Fruit fly (Drosophila melanogaster) whole organism, embryonic: ENCODE measurements around the gene CG1628.

Experiments used
- Aef1 ChIP-seq: fragments of 200-800 bp; sonication (Bioruptor generic); IDR thresholded peaks from 3 replicates; pipeline ENCODE4 v1.3.6; 2022; ENCODE audit warnings: missing biosample characterization, missing genetic modification characterization
- Antp ChIP-seq: fragments of 200-800 bp; sonication (Bioruptor generic); optimal IDR thresholded peaks from 3 replicates; lab custom pipeline; 2016; ENCODE audit warnings: missing biosample characterization, missing genetic modification characterization
- CG10654 ChIP-seq: fragments of 200-800 bp; sonication (Bioruptor generic); optimal IDR thresholded peaks from 2 replicates; lab custom pipeline; 2016; ENCODE audit warnings: missing biosample characterization, missing genetic modification characterization
- CG12155 ChIP-seq: fragments of 200-800 bp; sonication (Bioruptor generic); optimal IDR thresholded peaks from 3 replicates; lab custom pipeline; 2016; ENCODE audit warnings: missing biosample characterization, missing genetic modification characterization
- CG12299 ChIP-seq: fragments of 200-800 bp; sonication (Bioruptor generic); optimal IDR thresholded peaks from 2 replicates; lab custom pipeline; 2018; ENCODE audit warnings: missing biosample characterization, mild to moderate bottlenecking, missing genetic modification characterization
- CG13424 ChIP-seq: fragments of 200-800 bp; sonication (Bioruptor generic); optimal IDR thresholded peaks from 2 replicates; lab custom pipeline; 2019; ENCODE audit warnings: missing biosample characterization, mild to moderate bottlenecking, missing genetic modification characterization, moderate library complexity
- CG1603 ChIP-seq: fragments of 200-800 bp; sonication (Bioruptor generic); optimal IDR thresholded peaks from 2 replicates; lab custom pipeline; 2019; ENCODE audit warnings: missing biosample characterization, mild to moderate bottlenecking, missing genetic modification characterization, moderate library complexity
- CG17328 ChIP-seq: fragments of 200-800 bp; sonication (Bioruptor generic); IDR thresholded peaks from 2 replicates; pipeline ENCODE4 v1.3.6; 2022; ENCODE audit warnings: missing biosample characterization, missing genetic modification characterization
- CG17361 ChIP-seq: fragments of 200-800 bp; sonication (Bioruptor generic); IDR thresholded peaks from 3 replicates; pipeline ENCODE4 v1.3.6; 2022; ENCODE audit warnings: missing biosample characterization, missing genetic modification characterization
- CG1832 ChIP-seq: fragments of 200-800 bp; sonication (Bioruptor generic); optimal IDR thresholded peaks from 2 replicates; lab custom pipeline; 2017; ENCODE audit warnings: missing biosample characterization, mild to moderate bottlenecking, missing genetic modification characterization, inconsistent platforms
- CG18599 ChIP-seq: fragments of 200-800 bp; sonication (Bioruptor generic); optimal IDR thresholded peaks from 3 replicates; lab custom pipeline; 2017; ENCODE audit warnings: missing biosample characterization, missing genetic modification characterization, mild to moderate bottlenecking, moderate library complexity, missing genetic modification reagents
- CG2712 ChIP-seq: fragments of 200-800 bp; optimal IDR thresholded peaks from 3 replicates; lab custom pipeline; 2019; ENCODE audit warnings: missing biosample characterization, mild to moderate bottlenecking, missing genetic modification characterization, moderate library complexity
- CG30431 ChIP-seq: fragments of 200-800 bp; sonication (Bioruptor generic); optimal IDR thresholded peaks from 2 replicates; lab custom pipeline; 2017; ENCODE audit warnings: missing biosample characterization, missing genetic modification characterization
- CG3065 ChIP-seq: fragments of 200-800 bp; sonication (Bioruptor generic); optimal IDR thresholded peaks from 2 replicates; lab custom pipeline; 2016; ENCODE audit warnings: missing biosample characterization, missing genetic modification characterization
- CG5180 ChIP-seq: fragments of 200-800 bp; sonication (Bioruptor generic); optimal IDR thresholded peaks from 3 replicates; lab custom pipeline; 2017; ENCODE audit warnings: missing biosample characterization, missing genetic modification characterization, mild to moderate bottlenecking, moderate library complexity, missing genetic modification reagents
- CG6272 ChIP-seq: fragments of 200-800 bp; sonication (Bioruptor generic); IDR thresholded peaks from 2 replicates; pipeline ENCODE4 v1.3.6; 2022; ENCODE audit warnings: missing biosample characterization, missing genetic modification characterization
- CG7556 ChIP-seq: fragments of 200-800 bp; sonication (Bioruptor generic); optimal IDR thresholded peaks from 2 replicates; lab custom pipeline; 2017; ENCODE audit warnings: missing biosample characterization, mild to moderate bottlenecking, missing genetic modification characterization
- CG7839 ChIP-seq: fragments of 200-800 bp; sonication (Bioruptor generic); optimal IDR thresholded peaks from 3 replicates; lab custom pipeline; 2018; ENCODE audit warnings: missing biosample characterization, mild to moderate bottlenecking, missing genetic modification characterization, moderate library complexity
- D19A ChIP-seq: fragments of 200-800 bp; optimal IDR thresholded peaks from 3 replicates; lab custom pipeline; 2019; ENCODE audit warnings: missing biosample characterization, mild to moderate bottlenecking, missing genetic modification characterization, moderate library complexity
- Dll ChIP-seq: fragments of 200-800 bp; sonication (Bioruptor generic); IDR thresholded peaks from 4 replicates; pipeline ENCODE4 v1.3.6; 2022; ENCODE audit warnings: missing biosample characterization, missing genetic modification characterization; ENCODE audit not compliant: partially characterized antibody
- Dref ChIP-seq: fragments of 200-800 bp; sonication (Bioruptor generic); IDR thresholded peaks from 2 replicates; pipeline ENCODE4 v1.3.6; 2022; ENCODE audit warnings: missing biosample characterization, missing genetic modification characterization
- Lim3 ChIP-seq: fragments of 200-800 bp; sonication (Bioruptor generic); IDR thresholded peaks from 2 replicates; pipeline ENCODE4 v1.3.6; 2022; ENCODE audit warnings: missing biosample characterization, missing genetic modification characterization
- Meics ChIP-seq: fragments of 200-800 bp; sonication (Bioruptor generic); optimal IDR thresholded peaks from 2 replicates; lab custom pipeline; 2017; ENCODE audit warnings: missing biosample characterization, mild to moderate bottlenecking, missing genetic modification characterization
- NFAT ChIP-seq: fragments of 200-800 bp; sonication (Bioruptor generic); IDR thresholded peaks from 2 replicates; pipeline ENCODE4 v1.3.6; 2022; ENCODE audit warnings: missing biosample characterization, missing genetic modification characterization
- Scr ChIP-seq: fragments of 200-800 bp; sonication (Bioruptor generic); IDR thresholded peaks from 2 replicates; pipeline ENCODE4 v1.3.6; 2022; ENCODE audit warnings: missing biosample characterization, missing genetic modification characterization; ENCODE audit not compliant: partially characterized antibody
- Xbp1 ChIP-seq: fragments of 200-800 bp; sonication (Bioruptor generic); optimal IDR thresholded peaks from 3 replicates; lab custom pipeline; 2016; ENCODE audit warnings: missing biosample characterization, mild to moderate bottlenecking, missing genetic modification characterization
- ab ChIP-seq: fragments of 200-800 bp; sonication (Bioruptor generic); optimal IDR thresholded peaks from 2 replicates; lab custom pipeline; 2016; ENCODE audit warnings: missing biosample characterization, missing genetic modification characterization
- ap ChIP-seq: fragments of 200-800 bp; sonication (Bioruptor generic); IDR thresholded peaks from 2 replicates; pipeline ENCODE4 v1.3.6; 2022; ENCODE audit warnings: missing biosample characterization, missing genetic modification characterization
- ara ChIP-seq: fragments of 200-800 bp; sonication (Bioruptor generic); IDR thresholded peaks from 2 replicates; pipeline ENCODE4 v1.3.6; 2022; ENCODE audit warnings: missing biosample characterization, missing genetic modification characterization
- az2 ChIP-seq: fragments of 200-800 bp; sonication (Bioruptor generic); optimal IDR thresholded peaks from 3 replicates; lab custom pipeline; 2016; ENCODE audit warnings: missing biosample characterization, missing genetic modification characterization
- disco-r ChIP-seq: fragments of 200-800 bp; sonication (Bioruptor generic); optimal IDR thresholded peaks from 2 replicates; lab custom pipeline; 2016; ENCODE audit warnings: missing biosample characterization, missing genetic modification characterization
- dmrt99B ChIP-seq: fragments of 200-800 bp; sonication (Bioruptor generic); optimal IDR thresholded peaks from 2 replicates; lab custom pipeline; 2018; ENCODE audit warnings: missing biosample characterization, mild to moderate bottlenecking, missing genetic modification characterization, moderate library complexity
- ewg ChIP-seq: fragments of 200-800 bp; sonication (Bioruptor generic); optimal IDR thresholded peaks from 3 replicates; lab custom pipeline; 2017; ENCODE audit warnings: mild to moderate bottlenecking, missing biosample characterization, missing genetic modification reagents, missing genetic modification characterization
- ham ChIP-seq: fragments of 200-800 bp; sonication (Bioruptor generic); IDR thresholded peaks from 2 replicates; pipeline ENCODE4 v1.3.6; 2022; ENCODE audit warnings: missing biosample characterization, missing genetic modification characterization
- klu ChIP-seq: fragments of 200-800 bp; sonication (Bioruptor generic); IDR thresholded peaks from 2 replicates; pipeline ENCODE4 v1.3.6; 2022; ENCODE audit warnings: missing biosample characterization, missing genetic modification characterization
- lilli ChIP-seq: fragments of 200-800 bp; sonication (Bioruptor generic); optimal IDR thresholded peaks from 3 replicates; lab custom pipeline; 2016; ENCODE audit warnings: missing biosample characterization, missing genetic modification characterization
- lov ChIP-seq, 2 experiments: fragments of 200-800 bp in 1 of 2; fragments of >200 bp in 1 of 2; sonication (Bioruptor generic) in 1 of 2; IDR thresholded peaks in 1 of 2; optimal IDR thresholded peaks in 1 of 2; 2 replicates in 1 of 2; 3 replicates in 1 of 2; pipeline versions ENCODE4 v1.3.6 to Lab custom; 2017 to 2022; ENCODE audit warnings: missing biosample characterization in 1 of 2, missing genetic modification characterization in 1 of 2
- nom ChIP-seq: fragments of 200-800 bp; sonication (Bioruptor generic); optimal IDR thresholded peaks from 2 replicates; lab custom pipeline; 2017; ENCODE audit warnings: missing biosample characterization, missing genetic modification characterization, mild to moderate bottlenecking, moderate library complexity, missing genetic modification reagents
- oc ChIP-seq: fragments of 200-800 bp; sonication (Bioruptor generic); optimal IDR thresholded peaks from 2 replicates; lab custom pipeline; 2018; ENCODE audit warnings: missing biosample characterization, mild to moderate bottlenecking, missing genetic modification characterization, moderate library complexity
- odd ChIP-seq: fragments of 200-800 bp; sonication (Bioruptor generic); optimal IDR thresholded peaks from 2 replicates; lab custom pipeline; 2017; ENCODE audit warnings: missing biosample characterization, mild to moderate bottlenecking, missing genetic modification characterization
- pan ChIP-seq, 4 experiments: fragments of >200 bp in 3 of 4; fragments of 200-800 bp in 1 of 4; sonication (Bioruptor generic) in 1 of 4; optimal IDR thresholded peaks in 3 of 4; IDR thresholded peaks in 1 of 4; 2 replicates each; pipeline versions ENCODE4 v1.3.6 to Lab custom; 2017 to 2022; ENCODE audit warnings: missing biosample characterization in 2 of 4, missing genetic modification characterization in 2 of 4, mixed read lengths in 1 of 4
- pfk ChIP-seq: fragments of 200-800 bp; sonication (Bioruptor generic); optimal IDR thresholded peaks from 2 replicates; lab custom pipeline; 2018; ENCODE audit warnings: missing biosample characterization, mild to moderate bottlenecking, missing genetic modification characterization, moderate library complexity
- sens-2 ChIP-seq: fragments of 200-800 bp; sonication (Bioruptor generic); IDR thresholded peaks from 2 replicates; pipeline ENCODE4 v1.3.6; 2022; ENCODE audit warnings: missing biosample characterization, missing genetic modification characterization
- slp2 ChIP-seq: fragments of 200-800 bp; sonication (Bioruptor generic); optimal IDR thresholded peaks from 2 replicates; lab custom pipeline; 2016; ENCODE audit warnings: missing biosample characterization, missing genetic modification characterization
- ssp ChIP-seq: fragments of 200-800 bp; sonication (Bioruptor generic); IDR thresholded peaks from 2 replicates; pipeline ENCODE4 v1.3.6; 2022; ENCODE audit warnings: missing biosample characterization, missing genetic modification characterization
- tgo ChIP-seq: fragments of 200-800 bp; sonication (Bioruptor generic); IDR thresholded peaks from 3 replicates; pipeline ENCODE4 v1.3.6; 2022; ENCODE audit warnings: missing biosample characterization, missing genetic modification characterization
- tin ChIP-seq: fragments of 200-800 bp; sonication (Bioruptor generic); optimal IDR thresholded peaks from 3 replicates; lab custom pipeline; 2016; ENCODE audit warnings: missing biosample characterization, missing genetic modification characterization
- wor ChIP-seq: fragments of 200-800 bp; sonication (Bioruptor generic); IDR thresholded peaks from 2 replicates; pipeline ENCODE4 v1.3.6; 2022; ENCODE audit warnings: missing biosample characterization, missing genetic modification characterization
- z ChIP-seq: fragments of 200-800 bp; sonication (Bioruptor generic); IDR thresholded peaks from 3 replicates; pipeline ENCODE4 v1.3.6; 2022; ENCODE audit warnings: missing biosample characterization, missing genetic modification characterization

The CG1628 gene

DNA sequence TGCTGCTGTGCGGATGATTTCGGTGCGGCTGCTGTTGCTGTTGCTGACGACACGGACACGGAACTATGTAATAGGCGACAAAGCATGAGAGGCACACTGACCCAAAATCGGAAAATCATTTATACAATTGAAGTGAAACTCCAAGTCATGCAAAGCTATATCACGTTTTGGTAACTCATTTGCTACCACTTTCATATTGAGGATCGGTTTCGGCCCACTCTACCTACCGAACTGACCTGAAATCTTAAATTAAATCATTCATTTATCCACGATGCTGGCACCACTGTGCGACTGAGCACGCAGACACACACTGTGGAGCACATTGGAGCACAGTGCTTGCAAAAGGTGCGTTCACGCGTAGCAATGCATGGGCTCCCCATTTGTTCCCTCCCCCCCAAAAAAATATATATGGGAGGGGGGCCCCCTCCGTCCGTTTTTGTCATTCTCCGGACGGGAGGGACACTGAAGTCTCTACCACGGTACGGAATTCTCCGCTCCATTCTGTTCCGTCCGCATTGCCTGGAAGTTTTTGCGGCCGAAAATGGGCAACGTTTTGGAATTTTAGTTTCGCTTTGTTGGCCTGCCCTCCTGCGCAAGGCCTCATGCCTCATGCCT lies 32.3 kb downstream of the CG1628 start (continued):
- TF ChIP-seq disco-r (GFP tag; lab: Kevin White, UChicago) (peak; percentile 18), Xbp1 (GFP tag; lab: Kevin White, UChicago) (peak; percentile 58), CG6272 (no peak), tgo (0 out of 3 replicates have a peak, but pooled peaks have one; percentile 17), ham (no peak), CG7839 (peak; percentile 65), Antp (peak; percentile 45), lov (optimal IDR thresholded peaks at IDR 0.05; lab: Kevin White, UChicago) (no peak), lov (GFP tag; IDR thresholded peaks at IDR 0.05; lab: Robert Waterston, UW) (no peak), CG17328 (GFP tag; lab: Robert Waterston, UW) (0 out of 2 replicates have a peak, but pooled peaks have one; percentile 23), Scr (GFP tag; lab: Robert Waterston, UW) (no peak), lilli (GFP tag; lab: Kevin White, UChicago) (peak; percentile 44), CG2712 (tag; lab: Kevin White, UChicago) (peak; percentile 29), pan (optimal IDR thresholded peaks at IDR 0.05; lab: Kevin White, UChicago) (no peak), pan (GFP tag; optimal IDR thresholded peaks at IDR 0.05 in 1 of 2, IDR thresholded peaks at IDR 0.05 in 1 of 2) (peak in 1 of 2 experiments; percentile 29), Meics (peak; percentile 48), ap (GFP tag; lab: Robert Waterston, UW) (peak; percentile 56), oc (tag; lab: Kevin White, UChicago) (no peak), z (no peak), CG5180 (GFP tag; lab: Kevin White, UChicago) (no peak), CG18599 (GFP tag; lab: Kevin White, UChicago) (peak; percentile 61), nom (GFP tag; lab: Kevin White, UChicago) (peak; percentile 37), Lim3 (GFP tag; lab: Robert Waterston, UW) (no peak), dmrt99B (tag; lab: Kevin White, UChicago) (peak; percentile 75), Dll (GFP tag; lab: Robert Waterston, UW) (no peak), CG12155 (GFP tag; lab: Kevin White, UChicago) (no peak), CG7556 (GFP tag; lab: Kevin White, UChicago) (peak; percentile 51), klu (GFP tag; lab: Robert Waterston, UW) (no peak), Aef1 (no peak), ab (GFP tag; lab: Kevin White, UChicago) (no peak), CG30431 (GFP tag; lab: Kevin White, UChicago) (peak; percentile 25), odd (GFP tag; lab: Kevin White, UChicago) (peak; percentile 10), CG10654 (GFP tag; lab: Kevin White, UChicago) (peak; percentile 49), ewg (GFP tag; lab: Kevin White, UChicago) (peak; percentile 50), CG3065 (no peak), slp2 (GFP tag; lab: Kevin White, UChicago) (peak; percentile 24), CG12299 (tag; lab: Kevin White, UChicago) (no peak), Dref (GFP tag; lab: Robert Waterston, UW) (no peak), ara (no peak), sens-2 (no peak), wor (GFP tag; lab: Robert Waterston, UW) (peak; percentile 48; the same call in 1 of the 2 replicates), az2 (GFP tag; lab: Kevin White, UChicago) (peak; percentile 57), CG17361 (GFP tag; lab: Robert Waterston, UW) (0 out of 3 replicates have a peak, but pooled peaks have one; percentile 32), pfk (GFP tag; lab: Kevin White, UChicago) (no peak), D19A (tag; lab: Kevin White, UChicago) (peak; percentile 13), CG13424 (peak; percentile 36), CG1603 (tag; lab: Kevin White, UChicago) (peak; percentile 86), ssp (GFP tag; lab: Robert Waterston, UW) (no peak), CG1832 (GFP tag; lab: Kevin White, UChicago) (no peak), tin (peak; percentile 39), NFAT (GFP tag; lab: Robert Waterston, UW) (peak; percentile 4; the same call in 1 of the 2 replicates)
